Fruit fly (Drosophila melanogaster): ENCODE results near the gene Targ3.

Gene Targ3

DNA sequence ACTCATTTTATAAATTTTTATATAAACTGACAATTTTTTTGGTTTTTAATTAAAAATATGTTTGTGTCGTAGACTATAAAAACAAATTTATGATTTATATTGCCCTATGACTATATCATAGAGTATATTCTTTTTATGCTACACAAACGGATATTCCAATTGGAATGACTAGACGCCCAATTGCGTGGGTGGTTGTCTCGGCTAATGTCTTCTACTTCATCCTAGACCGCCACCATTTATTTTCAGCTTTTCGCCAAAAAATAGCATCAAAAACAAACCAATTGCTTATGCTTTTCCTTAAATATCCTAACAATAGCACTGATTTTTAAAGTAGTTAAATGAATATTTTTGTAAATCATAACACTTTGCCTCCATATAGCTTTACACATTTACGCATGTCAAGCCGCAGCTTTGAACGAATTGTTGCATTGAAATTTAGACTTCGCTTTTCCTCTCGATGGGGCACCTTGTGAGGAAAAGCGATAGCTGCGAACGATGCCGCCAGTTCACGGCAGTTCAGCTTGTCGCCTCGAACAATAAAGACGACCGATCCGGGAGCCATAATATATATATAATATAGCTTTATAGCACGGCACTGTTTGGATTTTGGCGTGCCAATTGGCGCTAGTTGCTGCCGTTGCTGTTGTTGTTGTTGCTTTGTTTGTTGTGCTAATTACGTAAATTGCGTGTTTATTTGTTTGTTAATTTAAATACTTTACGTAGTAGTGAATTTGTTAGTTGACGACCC is 5.6 kb downstream of the Targ3 start:
- no peak for TF ChIP-seq CG8478 (optimal IDR thresholded peaks at IDR 0.05)
- TF ChIP-seq CTCF (optimal IDR thresholded peaks at IDR 0.05): peak in 1 of 2 experiments; percentile 24

DNA sequence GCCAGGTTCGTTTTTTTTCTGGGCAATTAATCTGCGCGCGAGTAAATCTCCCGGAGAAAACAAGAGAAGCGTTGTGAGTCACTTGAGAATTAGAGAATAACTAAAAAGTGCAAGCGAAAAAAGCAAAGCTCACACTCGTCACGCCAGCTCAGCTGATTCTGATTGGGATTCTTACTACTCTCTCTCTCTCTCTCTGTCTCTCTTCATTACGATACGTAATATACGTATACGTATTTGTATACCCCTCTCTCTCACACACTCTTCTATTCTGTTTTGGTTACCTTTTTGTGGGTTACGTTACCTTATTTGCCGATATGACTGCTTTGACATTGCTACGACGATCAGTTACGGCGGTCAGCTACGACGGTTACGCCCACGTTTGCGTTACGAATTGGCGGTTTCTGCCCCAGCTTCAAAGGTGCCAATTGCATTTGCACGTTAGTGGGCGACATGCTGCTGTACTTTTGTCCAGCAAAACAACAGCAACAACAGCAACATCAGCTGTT is 6.2 kb downstream of the Targ3 start, which contains the start of the genes Targ1, CG10512 and Targ2:
Gene Targ1 (minus strand): TSS at position 106 of the 506 bp plus-strand sequence.
Gene CG10512 (plus strand): TSS at position 144 of the 506 bp plus-strand sequence.
Gene Targ2 (minus strand): TSS at position 456 of the 506 bp plus-strand sequence.
- TF ChIP-seq CG8478 (optimal IDR thresholded peaks at IDR 0.05): no peak
- TF ChIP-seq CTCF (optimal IDR thresholded peaks at IDR 0.05): no peak

DNA sequence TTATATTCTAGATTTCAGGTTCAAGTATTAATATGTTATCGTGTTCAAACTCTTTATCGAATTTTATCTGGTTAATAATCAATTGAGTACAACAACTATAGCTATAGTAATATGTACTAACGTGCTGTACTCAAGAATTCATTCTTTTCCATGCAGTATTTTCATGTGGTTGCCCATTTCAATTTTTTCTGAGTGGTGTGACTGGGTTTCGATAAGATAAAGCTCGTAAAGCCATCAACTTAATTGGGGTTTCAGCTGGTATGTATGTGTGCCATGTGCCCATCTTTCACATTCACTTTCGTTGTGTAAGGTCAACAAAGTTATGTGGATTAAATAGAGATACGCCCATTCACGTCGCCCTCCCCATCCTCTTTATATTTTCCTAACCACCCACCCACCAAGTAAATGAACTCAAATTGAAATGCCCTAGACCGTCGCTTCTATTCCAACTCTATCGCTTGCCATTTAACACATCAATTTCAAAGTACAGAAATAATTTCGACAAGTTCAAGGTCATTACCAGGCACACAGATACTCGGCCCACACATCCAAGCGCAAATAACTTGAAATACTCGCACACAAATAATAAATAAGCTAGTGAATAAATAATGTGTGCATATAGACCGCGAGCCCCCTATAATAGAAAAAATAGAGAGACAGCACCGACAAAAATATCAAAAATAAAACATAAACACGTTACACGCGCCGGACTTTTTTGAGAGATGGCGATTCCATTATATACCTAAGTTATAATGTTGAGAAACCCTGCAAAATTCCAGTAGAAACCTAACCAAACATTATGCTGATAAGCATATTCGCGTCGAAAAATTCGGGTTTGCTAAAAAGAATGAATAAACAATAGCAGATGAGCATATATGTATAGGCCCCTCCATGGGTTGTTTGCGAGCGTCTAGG is 8.2 kb downstream of the Targ3 start:
- TF ChIP-seq CG8478 (optimal IDR thresholded peaks at IDR 0.05) (no peak), CTCF (optimal IDR thresholded peaks at IDR 0.05) (no peak)

DNA sequence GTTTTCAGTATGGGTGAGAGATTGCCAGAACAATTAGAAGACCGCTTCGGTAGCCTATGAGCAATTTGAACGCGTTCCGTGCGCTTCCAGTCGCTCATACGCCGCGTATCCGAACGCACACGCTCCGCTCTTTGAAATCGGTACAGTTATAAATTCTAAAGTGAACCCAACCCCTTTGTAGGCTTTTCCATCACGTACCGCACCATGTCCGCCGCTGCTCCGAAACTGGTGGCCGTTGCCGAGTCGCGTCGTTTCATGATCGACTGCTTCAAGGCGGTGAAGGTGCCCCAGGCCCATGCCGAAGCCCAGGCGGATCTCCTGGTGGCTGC is 8.8 kb downstream of the Targ3 start:
- no peak for TF ChIP-seq CG8478 (optimal IDR thresholded peaks at IDR 0.05)
- no peak for TF ChIP-seq CTCF (optimal IDR thresholded peaks at IDR 0.05)

DNA sequence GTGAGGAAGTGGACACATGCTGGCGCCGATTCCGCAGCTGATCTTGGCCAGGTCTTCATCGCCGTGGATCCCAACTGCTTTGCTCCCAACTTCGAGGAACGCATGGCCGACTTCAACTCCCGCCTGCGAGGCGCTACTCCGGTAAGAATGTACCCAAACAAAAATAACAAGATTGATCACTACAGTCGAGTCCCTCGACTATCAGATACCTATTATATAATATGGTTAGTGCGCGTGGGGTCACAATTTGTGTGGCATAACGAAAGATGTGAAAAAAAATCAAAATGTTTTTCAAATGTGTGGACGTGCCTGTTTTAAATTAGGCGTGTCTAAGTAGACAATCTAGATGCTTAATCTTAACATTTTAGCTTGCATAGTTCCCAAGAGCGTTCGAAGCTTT is 9.9 kb downstream of the Targ3 start:
- TF ChIP-seq CTCF (optimal IDR thresholded peaks at IDR 0.05) (no peak), CG8478 (optimal IDR thresholded peaks at IDR 0.05) (no peak)

DNA sequence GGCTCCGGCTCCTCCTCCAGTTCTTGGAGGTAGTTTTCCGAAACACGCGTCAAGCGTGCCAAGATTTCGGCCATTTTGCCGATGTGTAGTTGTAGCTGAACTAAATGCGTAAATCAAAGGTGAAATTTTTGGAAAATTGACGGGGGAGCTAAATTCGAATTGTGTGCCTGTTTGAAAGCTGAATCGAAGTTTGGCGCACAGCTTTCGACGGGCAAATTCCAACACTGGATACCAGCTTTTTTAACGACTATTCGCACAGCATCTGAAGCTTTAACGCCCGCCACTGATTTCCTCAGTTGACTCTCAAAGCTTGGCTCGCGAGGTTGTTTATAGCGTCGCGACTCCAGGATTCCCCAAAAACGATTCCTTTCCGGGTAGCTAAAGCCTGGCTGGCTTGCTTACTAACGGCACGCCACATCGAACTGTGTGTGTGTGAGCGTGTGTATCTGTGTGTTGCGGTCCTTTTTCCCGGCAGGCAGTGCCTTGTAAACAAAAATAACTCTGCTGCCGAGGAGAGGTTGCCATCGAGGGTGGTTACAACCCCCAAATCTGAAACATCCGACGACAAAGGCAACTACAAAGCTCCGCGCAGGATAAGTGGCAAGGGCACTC is 13.4 kb downstream of the Targ3 start, which contains the start of the genes CG10510 and CG10508:
Gene CG10510 (minus strand): TSS at position 164 of the 612 bp plus-strand sequence.
Gene CG10508 (plus strand): TSS at position 295 of the 612 bp plus-strand sequence.
- TF ChIP-seq CG8478 (optimal IDR thresholded peaks at IDR 0.05) (no peak), CTCF (optimal IDR thresholded peaks at IDR 0.05) (no peak)

DNA sequence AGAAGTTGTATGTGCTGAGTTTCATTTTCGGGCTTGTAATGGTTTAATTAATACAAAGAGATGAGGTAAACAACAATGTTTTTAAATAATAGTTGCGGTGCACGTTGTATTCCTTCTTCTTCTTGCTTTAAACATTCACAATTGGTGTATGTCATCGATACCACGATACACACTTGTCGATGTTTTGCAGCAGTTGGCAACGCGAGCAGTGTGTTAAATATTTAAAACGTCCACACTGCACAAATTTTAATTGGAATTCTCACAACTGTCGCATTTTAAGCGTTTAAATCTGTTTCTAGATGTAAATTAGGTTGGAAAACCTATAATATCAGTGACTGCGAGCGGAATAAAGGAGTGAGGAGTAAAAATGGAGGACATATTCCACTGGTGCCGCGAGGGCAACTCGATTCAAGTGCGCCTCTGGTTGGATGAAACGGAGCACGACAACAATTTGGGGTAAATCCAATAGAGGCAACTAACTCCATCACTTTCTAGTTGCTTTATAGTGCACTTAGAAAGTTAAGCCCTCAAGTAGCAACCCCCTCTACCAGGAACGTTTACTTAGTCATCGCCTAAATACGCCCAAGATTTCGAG is 20.2 kb downstream of the Targ3 start, which contains the start of the genes Trmt112 and Ilk:
Gene Trmt112 (minus strand): TSS at position 143 of the 595 bp plus-strand sequence.
Gene Ilk (plus strand): TSS at position 205 of the 595 bp plus-strand sequence.
- TF ChIP-seq CG8478 (optimal IDR thresholded peaks at IDR 0.05) (no peak), CTCF (optimal IDR thresholded peaks at IDR 0.05) (peak in 1 of 2 experiments; percentile 4)

DNA sequence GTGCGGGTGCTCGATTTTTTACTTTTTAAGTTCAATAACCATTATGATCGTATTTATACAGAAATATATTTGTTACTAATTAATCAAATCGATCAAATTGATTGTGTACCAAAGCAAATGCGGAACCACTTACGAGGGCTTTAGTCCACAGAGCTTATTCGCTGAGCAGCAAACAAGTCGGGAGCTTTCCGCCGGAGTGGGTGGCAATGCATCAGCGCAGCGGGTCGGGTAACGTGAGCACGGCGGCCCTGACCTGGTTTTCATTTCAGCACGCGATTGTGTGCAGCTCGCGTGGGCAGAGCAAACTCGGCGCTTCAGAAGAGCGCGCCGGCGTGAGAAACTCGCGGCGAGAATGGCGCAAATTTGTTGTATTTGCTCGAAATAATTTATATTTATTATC is 22.5 kb downstream of the Targ3 start:
- TF ChIP-seq CG8478 (optimal IDR thresholded peaks at IDR 0.05) (no peak), CTCF (optimal IDR thresholded peaks at IDR 0.05) (no peak)

DNA sequence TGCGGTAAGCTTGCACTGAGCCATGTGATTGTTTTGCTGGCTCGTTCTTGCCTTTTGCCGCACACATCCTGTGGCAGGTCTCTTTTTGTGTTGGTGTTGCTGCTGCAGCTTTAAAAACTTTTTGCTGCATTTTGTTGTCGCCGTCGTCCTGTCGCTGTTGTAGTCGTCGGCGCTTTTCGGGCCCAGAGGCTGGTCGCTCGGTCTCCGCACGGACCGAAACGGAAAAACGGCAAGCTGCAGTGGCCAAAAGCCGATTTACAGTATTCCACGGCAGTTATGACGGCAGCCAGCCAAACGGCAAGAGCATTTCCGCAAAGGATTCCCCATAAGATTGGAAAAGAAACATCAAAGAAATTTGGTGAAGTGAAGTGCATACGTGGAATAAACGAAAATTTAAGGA is 23.5 kb downstream of the Targ3 start, which contains the start of gene CG43219:
Gene CG43219 (plus strand): TSS at position 301 of the 400 bp plus-strand sequence.
- TF ChIP-seq CG8478 (optimal IDR thresholded peaks at IDR 0.05): no peak
- TF ChIP-seq CTCF (optimal IDR thresholded peaks at IDR 0.05): no peak

DNA sequence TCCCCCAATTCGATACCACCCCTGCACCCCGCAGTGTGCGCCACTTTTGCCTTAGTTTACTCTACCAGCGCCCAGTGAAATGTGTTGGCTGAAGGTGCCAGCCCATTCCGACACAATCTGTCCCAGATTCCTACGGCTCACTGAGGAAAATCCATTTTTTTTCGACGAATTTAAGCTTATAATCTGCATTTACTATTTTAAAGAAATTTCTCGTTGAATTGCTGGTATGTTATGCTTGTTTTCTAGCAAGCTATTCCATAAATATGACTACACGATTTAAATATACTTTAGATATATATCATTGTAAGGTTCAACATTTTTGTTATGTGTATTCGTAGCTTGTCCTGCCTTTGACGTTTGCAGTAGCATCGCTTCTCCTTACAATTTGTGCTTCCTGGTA is 26.6 kb downstream of the Targ3 start:
- no peak for TF ChIP-seq CTCF (optimal IDR thresholded peaks at IDR 0.05)
- no peak for TF ChIP-seq CG8478 (optimal IDR thresholded peaks at IDR 0.05)

DNA sequence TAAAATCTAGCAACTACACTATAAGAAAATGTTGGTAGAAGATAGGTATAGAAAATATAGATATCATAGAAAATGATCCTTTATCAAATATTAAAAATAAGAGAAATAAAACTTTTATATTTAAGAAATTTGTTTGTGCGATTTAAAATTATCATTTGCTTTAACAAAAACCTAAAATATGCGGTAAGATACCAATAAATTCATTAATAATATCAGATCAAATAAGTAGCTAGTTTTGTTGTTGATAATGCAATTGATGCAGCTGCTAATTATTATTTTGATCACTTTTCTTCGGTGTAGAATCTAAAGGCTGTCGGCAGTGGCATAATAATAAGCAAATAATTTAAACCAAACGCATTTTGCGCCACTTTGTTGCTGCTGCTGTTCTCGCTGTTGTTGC is 27.6 kb downstream of the Targ3 start:
- TF ChIP-seq CG8478 (optimal IDR thresholded peaks at IDR 0.05): no peak
- no peak for TF ChIP-seq CTCF (optimal IDR thresholded peaks at IDR 0.05)

DNA sequence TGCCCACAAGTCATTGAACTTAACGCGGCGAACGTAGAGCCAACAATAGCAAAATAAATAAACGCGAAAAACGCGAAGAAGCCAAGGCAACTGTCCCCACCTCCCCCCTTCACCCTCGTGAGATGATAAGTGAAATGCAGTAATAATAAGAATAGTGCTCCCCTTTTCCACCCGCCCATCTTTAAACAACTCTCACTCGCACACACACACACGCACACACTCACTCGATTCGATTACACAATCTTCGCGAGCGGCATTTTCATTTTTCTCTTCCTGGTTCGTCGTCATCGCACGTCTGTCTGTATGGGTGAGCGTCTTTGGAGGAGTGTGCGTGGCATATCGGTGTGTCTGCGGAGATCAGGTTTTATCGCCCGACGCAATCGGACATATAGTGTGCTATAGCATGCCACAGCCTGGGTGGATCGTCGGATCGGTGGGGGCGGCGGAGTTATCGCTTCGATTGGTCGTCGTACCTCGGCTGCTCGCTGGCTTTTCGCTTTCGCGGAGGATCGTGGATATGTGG is 28.1 kb downstream of the Targ3 start:
- TF ChIP-seq CG8478 (optimal IDR thresholded peaks at IDR 0.05) (no peak), CTCF (optimal IDR thresholded peaks at IDR 0.05) (no peak)

DNA sequence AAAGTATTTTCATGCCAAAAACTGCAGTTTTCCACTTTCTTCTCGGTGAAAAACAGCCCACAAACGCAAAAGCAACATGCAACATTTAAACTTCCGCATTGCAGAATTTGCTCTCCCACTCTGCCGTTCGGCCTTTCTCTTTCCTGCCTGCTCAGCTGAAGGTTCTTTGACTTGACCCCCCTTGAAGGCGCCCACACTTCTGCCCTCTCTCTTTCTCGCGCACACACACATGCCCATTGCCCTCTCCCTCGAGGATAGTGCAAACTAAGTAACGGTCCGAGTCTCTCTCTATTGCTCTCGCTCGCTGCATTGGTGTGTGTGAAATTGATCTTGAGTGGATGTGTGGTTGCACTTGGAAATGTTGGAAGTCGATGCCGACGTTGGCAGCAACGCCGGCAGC is 29.0 kb downstream of the Targ3 start:
- TF ChIP-seq CTCF (optimal IDR thresholded peaks at IDR 0.05): no peak
- TF ChIP-seq CG8478 (optimal IDR thresholded peaks at IDR 0.05): no peak

DNA sequence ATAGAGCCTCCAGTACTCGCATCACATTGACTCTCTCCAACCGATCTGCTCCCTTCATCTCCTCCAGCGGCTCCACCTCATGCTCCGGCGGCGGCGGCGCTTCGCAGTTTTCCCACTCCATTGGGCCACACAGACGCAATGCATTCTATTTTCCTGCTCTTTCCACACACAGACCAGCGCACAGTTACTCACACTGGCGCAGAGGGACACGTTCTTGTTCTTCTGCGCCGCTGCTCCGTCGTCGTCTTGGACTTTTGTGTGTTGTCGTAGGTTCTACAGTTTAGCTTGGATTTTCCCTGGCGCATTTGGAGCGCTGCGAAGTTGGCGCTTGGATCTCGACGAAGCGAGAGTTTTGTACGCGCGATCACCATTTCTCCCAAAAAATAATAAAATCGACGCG is 29.7 kb downstream of the Targ3 start, which contains the start of gene Eip78C:
Gene Eip78C (plus strand): TSS at position 301 of the 400 bp plus-strand sequence.
- TF ChIP-seq CTCF (optimal IDR thresholded peaks at IDR 0.05): no peak
- no peak for TF ChIP-seq CG8478 (optimal IDR thresholded peaks at IDR 0.05)

Data from S2 (cell line).